Worm (Caenorhabditis elegans) whole organism, L2 larva: ENCODE measurements around the gene ugt-5.

ENCODE experiments used
- C34F6.9 ChIP-seq: fragments of 150-350 bp; optimal IDR thresholded peaks from 2 replicates; lab custom pipeline; 2014; ENCODE audit warnings: missing biosample characterization, missing genetic modification characterization
- F13H6.1 ChIP-seq: sonication (generic microtip); optimal IDR thresholded peaks from 2 replicates; lab custom pipeline; 2016; ENCODE audit warnings: missing genetic modification characterization, missing compliant biosample characterization
- R02D3.7 ChIP-seq: fragments of 150-350 bp; optimal IDR thresholded peaks from 2 replicates; lab custom pipeline; 2014; ENCODE audit warnings: missing biosample characterization, missing genetic modification characterization
- Y55F3AM.14 ChIP-seq: fragments of 200-800 bp; sonication (Bioruptor generic); optimal IDR thresholded peaks from 2 replicates; lab custom pipeline; 2018; ENCODE audit warnings: mild to moderate bottlenecking, missing genetic modification characterization, missing compliant biosample characterization
- ZK546.5 ChIP-seq: sonication (generic microtip); optimal IDR thresholded peaks from 2 replicates; lab custom pipeline; 2017; ENCODE audit warnings: missing biosample characterization, missing genetic modification characterization
- aly-2 ChIP-seq: fragments of 150-350 bp; optimal IDR thresholded peaks from 2 replicates; lab custom pipeline; 2014; ENCODE audit warnings: missing biosample characterization, missing genetic modification characterization
- ceh-82 ChIP-seq: fragments of 150-350 bp; optimal IDR thresholded peaks from 2 replicates; lab custom pipeline; 2014; ENCODE audit warnings: missing biosample characterization, missing genetic modification characterization
- crh-2 ChIP-seq: sonication (generic microtip); optimal IDR thresholded peaks from 2 replicates; lab custom pipeline; 2017; ENCODE audit warnings: missing biosample characterization, missing genetic modification characterization
- dmd-4 ChIP-seq: sonication (generic microtip); optimal IDR thresholded peaks from 2 replicates; lab custom pipeline; 2017; ENCODE audit warnings: missing biosample characterization, missing genetic modification characterization
- egl-27 ChIP-seq: sonication (generic microtip); optimal IDR thresholded peaks from 3 replicates; lab custom pipeline; 2017; ENCODE audit warnings: missing biosample characterization, missing genetic modification reagents, missing genetic modification characterization
- elt-1 ChIP-seq: fragments of 150-350 bp; optimal IDR thresholded peaks from 2 replicates; lab custom pipeline; 2014; ENCODE audit warnings: missing biosample characterization, missing genetic modification characterization
- gmeb-1 ChIP-seq: fragments of 150-350 bp; optimal IDR thresholded peaks from 2 replicates; lab custom pipeline; 2014; ENCODE audit warnings: missing biosample characterization, missing genetic modification characterization
- lin-11 ChIP-seq: fragments of 150-350 bp; sonication (generic microtip); optimal IDR thresholded peaks from 2 replicates; lab custom pipeline; 2014; ENCODE audit warnings: missing biosample characterization, missing genetic modification characterization, inconsistent platforms, mixed read lengths
- lin-13 ChIP-seq: fragments of 150-350 bp; optimal IDR thresholded peaks from 2 replicates; lab custom pipeline; 2014; ENCODE audit warnings: missing biosample characterization, missing genetic modification reagents, missing genetic modification characterization
- lin-39 ChIP-seq: fragments of 150-350 bp; optimal IDR thresholded peaks from 2 replicates; lab custom pipeline; 2014; ENCODE audit warnings: missing biosample characterization, missing genetic modification reagents, missing genetic modification characterization
- lsy-2 ChIP-seq, 2 experiments: fragments of 150-350 bp in 1 of 2; sonication (generic microtip) in 1 of 2; optimal IDR thresholded peaks; 2 replicates each; lab custom pipeline; 2014 to 2017; ENCODE audit warnings: missing biosample characterization in 2 of 2, missing genetic modification characterization in 2 of 2
- mab-5 ChIP-seq: fragments of 150-350 bp; optimal IDR thresholded peaks from 2 replicates; lab custom pipeline; 2014; ENCODE audit warnings: missing biosample characterization, missing genetic modification characterization
- mbf-1 ChIP-seq: sonication (generic microtip); optimal IDR thresholded peaks from 2 replicates; lab custom pipeline; 2017; ENCODE audit warnings: missing biosample characterization, missing genetic modification characterization
- mdl-1 ChIP-seq, 2 experiments: fragments of 150-350 bp in 1 of 2; sonication (generic microtip) in 1 of 2; optimal IDR thresholded peaks; 2 replicates each; lab custom pipeline; 2017; ENCODE audit warnings: missing biosample characterization in 2 of 2, missing genetic modification characterization in 2 of 2
- nhr-10 ChIP-seq: sonication (generic microtip); optimal IDR thresholded peaks from 2 replicates; lab custom pipeline; 2017; ENCODE audit warnings: missing biosample characterization, missing genetic modification characterization
- nhr-11 ChIP-seq: fragments of 150-350 bp; optimal IDR thresholded peaks from 2 replicates; lab custom pipeline; 2014; ENCODE audit warnings: missing biosample characterization, missing genetic modification characterization
- nhr-12 ChIP-seq: fragments of 150-350 bp; optimal IDR thresholded peaks from 2 replicates; lab custom pipeline; 2014; ENCODE audit warnings: missing biosample characterization, missing genetic modification characterization
- nhr-129 ChIP-seq: fragments of 150-350 bp; optimal IDR thresholded peaks from 2 replicates; lab custom pipeline; 2014; ENCODE audit warnings: missing biosample characterization, missing genetic modification characterization
- nhr-21 ChIP-seq: fragments of 150-350 bp; optimal IDR thresholded peaks from 2 replicates; lab custom pipeline; 2014; ENCODE audit warnings: missing biosample characterization, missing genetic modification characterization
- nhr-237 ChIP-seq: fragments of 150-350 bp; optimal IDR thresholded peaks from 2 replicates; lab custom pipeline; 2014; ENCODE audit warnings: missing biosample characterization, missing genetic modification characterization
- nhr-25 ChIP-seq: fragments of 150-350 bp; sonication (generic microtip); optimal IDR thresholded peaks from 3 replicates; lab custom pipeline; 2014; ENCODE audit warnings: missing biosample characterization, missing genetic modification characterization
- nhr-77 ChIP-seq: fragments of 150-350 bp; optimal IDR thresholded peaks from 2 replicates; lab custom pipeline; 2014; ENCODE audit warnings: missing biosample characterization, missing genetic modification characterization
- sem-4 ChIP-seq: fragments of 150-350 bp; optimal IDR thresholded peaks from 2 replicates; lab custom pipeline; 2014; ENCODE audit warnings: missing biosample characterization, missing genetic modification reagents, missing genetic modification characterization
- skn-1 ChIP-seq: sonication (generic microtip); optimal IDR thresholded peaks from 2 replicates; lab custom pipeline; 2017; ENCODE audit warnings: missing biosample characterization, missing genetic modification characterization
- sma-3 ChIP-seq: sonication (generic microtip); optimal IDR thresholded peaks from 2 replicates; lab custom pipeline; 2016; ENCODE audit warnings: missing genetic modification reagents, missing genetic modification characterization, missing compliant biosample characterization
- sma-9 ChIP-seq, 2 experiments: fragments of 150-350 bp in 1 of 2; sonication (generic microtip) in 1 of 2; optimal IDR thresholded peaks; 2 replicates each; lab custom pipeline; 2014 to 2016; ENCODE audit warnings: missing genetic modification characterization in 2 of 2, mild to moderate bottlenecking in 1 of 2, missing biosample characterization in 1 of 2, missing compliant biosample characterization in 1 of 2, missing genetic modification reagents in 1 of 2, moderate library complexity in 1 of 2
- snpc-4 ChIP-seq: fragments of 150-350 bp; optimal IDR thresholded peaks from 2 replicates; lab custom pipeline; 2014; ENCODE audit warnings: missing biosample characterization, missing genetic modification characterization
- unc-39 ChIP-seq: fragments of 150-350 bp; optimal IDR thresholded peaks from 2 replicates; lab custom pipeline; 2014; ENCODE audit warnings: missing biosample characterization, missing genetic modification characterization
- unc-55 ChIP-seq: fragments of 150-350 bp; sonication (generic microtip); optimal IDR thresholded peaks from 3 replicates; lab custom pipeline; 2014; ENCODE audit warnings: missing biosample characterization, missing genetic modification reagents, missing genetic modification characterization
- unc-62 ChIP-seq: fragments of 150-350 bp; optimal IDR thresholded peaks from 2 replicates; lab custom pipeline; 2014; ENCODE audit warnings: missing biosample characterization, missing genetic modification reagents, missing genetic modification characterization
- zag-1 ChIP-seq: fragments of 150-350 bp; optimal IDR thresholded peaks from 2 replicates; lab custom pipeline; 2014; ENCODE audit warnings: missing biosample characterization, missing genetic modification characterization
- ztf-1 ChIP-seq: fragments of 200-800 bp; sonication (Bioruptor generic); conservative IDR thresholded peaks from 2 replicates; pipeline ENCODE4 v1.3.6; 2022; ENCODE audit warnings: missing genetic modification characterization, missing compliant biosample characterization
- ztf-11 ChIP-seq: sonication (generic microtip); optimal IDR thresholded peaks from 2 replicates; lab custom pipeline; 2017; ENCODE audit warnings: missing biosample characterization, missing genetic modification characterization
- ztf-4 ChIP-seq: fragments of 150-350 bp; optimal IDR thresholded peaks from 2 replicates; lab custom pipeline; 2014; ENCODE audit warnings: missing biosample characterization, missing genetic modification characterization

ugt-5 gene

ce11 chrV:12818486-12818885 lies 25.7 kb upstream of the ugt-5 start:
- TF ChIP-seq lin-13 (GFP tag; lab: Kevin White, UChicago) (no peak), gmeb-1 (tag; lab: Kevin White, UChicago) (no peak), aly-2 (no peak), ZK546.5 (tag; lab: Kevin White, UChicago) (no peak), unc-55 (no peak), elt-1 (tag; lab: Kevin White, UChicago) (no peak), sma-9 (GFP tag; optimal IDR thresholded peaks at IDR 0.05; lab: Kevin White, UChicago) (no peak), sma-9 (tag; optimal IDR thresholded peaks at IDR 0.05; lab: Kevin White, UChicago) (no peak), nhr-12 (tag; lab: Kevin White, UChicago) (no peak), nhr-25 (tag; lab: Kevin White, UChicago) (no peak), ceh-82 (tag; lab: Kevin White, UChicago) (no peak), nhr-21 (no peak), nhr-237 (no peak), sem-4 (no peak), mbf-1 (no peak), egl-27 (no peak)

- TF ChIP-seq nhr-10 (no peak), ztf-4 (tag; lab: Kevin White, UChicago) (peak; percentile 10), sem-4 (peak; percentile 19), lin-13 (GFP tag; lab: Kevin White, UChicago) (no peak), lin-39 (tag; lab: Kevin White, UChicago) (no peak), C34F6.9 (tag; lab: Kevin White, UChicago) (no peak), nhr-21 (no peak), lsy-2 (tag; optimal IDR thresholded peaks at IDR 0.05; lab: Kevin White, UChicago) (no peak)
- TF ChIP-seq, all 48 proteins: peak for 2
Observed at ce11 chrV:12816672-12817071, 23.9 kb upstream of the ugt-5 start.

- no peak for TF ChIP-seq skn-1 (tag; lab: Kevin White, UChicago)
- no peak for TF ChIP-seq sem-4
- TF ChIP-seq ztf-11 (tag; lab: Kevin White, UChicago): no peak
- no peak for TF ChIP-seq nhr-77 (tag; lab: Kevin White, UChicago)
- no peak for TF ChIP-seq snpc-4 (tag; lab: Kevin White, UChicago)
- no peak for TF ChIP-seq nhr-11 (tag; lab: Kevin White, UChicago)
- TF ChIP-seq unc-55: no peak
- no peak for TF ChIP-seq mdl-1 (tag; optimal IDR thresholded peaks at IDR 0.05; lab: Kevin White, UChicago)
- TF ChIP-seq ztf-1 (GFP tag; lab: Robert Waterston, UW): no peak
- TF ChIP-seq nhr-129 (tag; lab: Kevin White, UChicago): no peak
- no peak for TF ChIP-seq R02D3.7 (tag; lab: Kevin White, UChicago)
- TF ChIP-seq ceh-82 (tag; lab: Kevin White, UChicago): no peak
- TF ChIP-seq nhr-237: no peak
- TF ChIP-seq zag-1: no peak
- no peak for TF ChIP-seq nhr-25 (tag; lab: Kevin White, UChicago)
- no peak for TF ChIP-seq nhr-21
- TF ChIP-seq, all 48 proteins: peak for 0
Observed at ce11 chrV:12815386-12815785, 22.6 kb upstream of the ugt-5 start.

ce11 chrV:12814481-12814882 lies 21.7 kb upstream of the ugt-5 start:
- TF ChIP-seq skn-1 (tag; lab: Kevin White, UChicago) (no peak), crh-2 (tag; lab: Kevin White, UChicago) (peak; percentile 7), gmeb-1 (tag; lab: Kevin White, UChicago) (peak; percentile 12), mab-5 (tag; lab: Kevin White, UChicago) (peak; percentile 86), C34F6.9 (tag; lab: Kevin White, UChicago) (peak; percentile 88), lin-13 (GFP tag; lab: Kevin White, UChicago) (peak; percentile 40), lin-11 (tag; lab: Kevin White, UChicago) (peak; percentile 77), ztf-1 (GFP tag; lab: Robert Waterston, UW) (no peak), lsy-2 (tag; optimal IDR thresholded peaks at IDR 0.05; lab: Kevin White, UChicago) (peak in 1 of 2 experiments; percentile 79), mdl-1 (tag; optimal IDR thresholded peaks at IDR 0.05; lab: Kevin White, UChicago) (peak; percentile 14 to 65), ztf-11 (tag; lab: Kevin White, UChicago) (no peak), sma-9 (GFP tag; optimal IDR thresholded peaks at IDR 0.05; lab: Kevin White, UChicago) (peak; percentile 87), sma-9 (tag; optimal IDR thresholded peaks at IDR 0.05; lab: Kevin White, UChicago) (no peak), snpc-4 (tag; lab: Kevin White, UChicago) (peak; percentile 55), ztf-4 (tag; lab: Kevin White, UChicago) (peak; percentile 63), F13H6.1 (tag; lab: Kevin White, UChicago) (peak; percentile 91), unc-62 (GFP tag; lab: Kevin White, UChicago) (no peak), ceh-82 (tag; lab: Kevin White, UChicago) (no peak), nhr-129 (tag; lab: Kevin White, UChicago) (peak; percentile 84), lin-39 (tag; lab: Kevin White, UChicago) (peak; percentile 32), unc-55 (peak; percentile 42), zag-1 (peak; percentile 40), egl-27 (peak; percentile 64), sem-4 (peak; percentile 60), dmd-4 (tag; lab: Kevin White, UChicago) (no peak), Y55F3AM.14 (peak; percentile 69), unc-39 (tag; lab: Kevin White, UChicago) (peak; percentile 4), nhr-21 (no peak), sma-3 (GFP tag; lab: Kevin White, UChicago) (no peak)
- TF ChIP-seq, all 48 proteins: peak for 20
